Fruit fly (Drosophila melanogaster) whole organism, embryonic: ENCODE results near the gene Bcs1.

ENCODE experiments used
- Ada2b ChIP-seq: fragments of 200-800 bp; sonication (Bioruptor generic); IDR thresholded peaks from 2 replicates; pipeline ENCODE4 v1.3.6; 2022; ENCODE audit warnings: missing biosample characterization, missing genetic modification characterization
- Atf-2 ChIP-seq: fragments of 200-800 bp; sonication (Bioruptor generic); optimal IDR thresholded peaks from 2 replicates; lab custom pipeline; 2016; ENCODE audit warnings: missing biosample characterization, missing genetic modification characterization
- B-H1 ChIP-seq: fragments of 200-800 bp; sonication (Bioruptor generic); IDR thresholded peaks from 3 replicates; pipeline ENCODE4 v1.3.6; 2022; ENCODE audit warnings: missing biosample characterization, missing genetic modification characterization
- B-H2 ChIP-seq: fragments of 200-800 bp; sonication (Bioruptor generic); optimal IDR thresholded peaks from 2 replicates; lab custom pipeline; 2018; ENCODE audit warnings: missing biosample characterization, mild to moderate bottlenecking, missing genetic modification characterization
- BEAF-32 ChIP-seq: fragments of 200-800 bp; sonication (Bioruptor generic); optimal IDR thresholded peaks from 3 replicates; lab custom pipeline; 2017; ENCODE audit warnings: missing biosample characterization, missing genetic modification characterization, mild to moderate bottlenecking, moderate library complexity, missing genetic modification reagents
- Bgb ChIP-seq: fragments of 200-800 bp; sonication (Bioruptor generic); IDR thresholded peaks from 2 replicates; pipeline ENCODE4 v1.3.6; 2022; ENCODE audit warnings: missing biosample characterization, missing genetic modification characterization; ENCODE audit not compliant: partially characterized antibody
- Bteb2 ChIP-seq: fragments of 200-800 bp; sonication (Bioruptor generic); optimal IDR thresholded peaks from 2 replicates; lab custom pipeline; 2016; ENCODE audit warnings: missing biosample characterization, missing genetic modification characterization
- CG10147 ChIP-seq: fragments of 200-800 bp; sonication (Bioruptor generic); optimal IDR thresholded peaks from 2 replicates; lab custom pipeline; 2019; ENCODE audit warnings: missing biosample characterization, mild to moderate bottlenecking, missing genetic modification characterization, moderate library complexity
- CG15479 ChIP-seq: fragments of 200-800 bp; sonication (Bioruptor generic); optimal IDR thresholded peaks from 3 replicates; lab custom pipeline; 2019; ENCODE audit warnings: missing biosample characterization, mild to moderate bottlenecking, missing genetic modification characterization, moderate library complexity
- CG15514 ChIP-seq: fragments of 200-800 bp; sonication (Bioruptor generic); optimal IDR thresholded peaks from 3 replicates; lab custom pipeline; 2017; ENCODE audit warnings: missing biosample characterization, missing genetic modification characterization, mild to moderate bottlenecking, moderate library complexity, missing genetic modification reagents
- CG16813 ChIP-seq: fragments of 200-800 bp; sonication (Bioruptor generic); IDR thresholded peaks from 3 replicates; pipeline ENCODE4 v1.3.6; 2022; ENCODE audit warnings: missing biosample characterization, missing genetic modification characterization; ENCODE audit not compliant: partially characterized antibody
- CG2116 ChIP-seq: fragments of 200-800 bp; sonication (Bioruptor generic); optimal IDR thresholded peaks from 3 replicates; lab custom pipeline; 2018; ENCODE audit warnings: missing biosample characterization, mild to moderate bottlenecking, missing genetic modification characterization
- CG30020 ChIP-seq: fragments of 200-800 bp; optimal IDR thresholded peaks from 2 replicates; lab custom pipeline; 2019; ENCODE audit warnings: missing biosample characterization, mild to moderate bottlenecking, missing genetic modification characterization, moderate library complexity
- CG30431 ChIP-seq: fragments of 200-800 bp; sonication (Bioruptor generic); optimal IDR thresholded peaks from 2 replicates; lab custom pipeline; 2017; ENCODE audit warnings: missing biosample characterization, missing genetic modification characterization
- CG3163 ChIP-seq: fragments of 200-800 bp; sonication (Bioruptor generic); optimal IDR thresholded peaks from 3 replicates; lab custom pipeline; 2016; ENCODE audit warnings: missing biosample characterization, missing genetic modification characterization
- CG4617 ChIP-seq: fragments of 200-800 bp; sonication (Bioruptor generic); optimal IDR thresholded peaks from 3 replicates; lab custom pipeline; 2016; ENCODE audit warnings: missing biosample characterization, missing genetic modification characterization, borderline replicate concordance
- CG6683 ChIP-seq: fragments of 200-800 bp; sonication (Bioruptor generic); optimal IDR thresholded peaks from 2 replicates; lab custom pipeline; 2017; ENCODE audit warnings: missing biosample characterization, mild to moderate bottlenecking, missing genetic modification characterization, missing genetic modification reagents
- CG7372 ChIP-seq: fragments of 200-800 bp; sonication (Bioruptor generic); IDR thresholded peaks from 2 replicates; pipeline ENCODE4 v1.3.6; 2022; ENCODE audit warnings: missing biosample characterization, missing genetic modification characterization
- CG9727 ChIP-seq: fragments of 200-800 bp; sonication (Bioruptor generic); optimal IDR thresholded peaks from 3 replicates; lab custom pipeline; 2017; ENCODE audit warnings: missing biosample characterization, mild to moderate bottlenecking, missing genetic modification characterization
- CG9797 ChIP-seq: fragments of 200-800 bp; sonication (Bioruptor generic); optimal IDR thresholded peaks from 3 replicates; lab custom pipeline; 2018; ENCODE audit warnings: missing biosample characterization, mild to moderate bottlenecking, missing genetic modification characterization
- Dbx ChIP-seq: fragments of 200-800 bp; sonication (Bioruptor generic); IDR thresholded peaks from 3 replicates; pipeline ENCODE4 v1.3.6; 2022; ENCODE audit warnings: missing biosample characterization, missing genetic modification characterization
- Dll ChIP-seq: fragments of 200-800 bp; sonication (Bioruptor generic); IDR thresholded peaks from 4 replicates; pipeline ENCODE4 v1.3.6; 2022; ENCODE audit warnings: missing biosample characterization, missing genetic modification characterization; ENCODE audit not compliant: partially characterized antibody
- E2f2 ChIP-seq: fragments of 200-800 bp; sonication (Bioruptor generic); IDR thresholded peaks from 2 replicates; pipeline ENCODE4 v1.3.6; 2022; ENCODE audit warnings: missing biosample characterization, missing genetic modification characterization
- Lpt ChIP-seq: fragments of >200 bp; optimal IDR thresholded peaks from 2 replicates; lab custom pipeline; 2018; ENCODE audit warnings: missing biosample characterization, missing genetic modification characterization
- MBD-R2 ChIP-seq: fragments of 200-800 bp; sonication (Bioruptor generic); IDR thresholded peaks from 2 replicates; pipeline ENCODE4 v1.3.6; 2022; ENCODE audit warnings: missing biosample characterization, missing genetic modification characterization
- MESR4 ChIP-seq: fragments of 200-800 bp; sonication (Bioruptor generic); optimal IDR thresholded peaks from 2 replicates; lab custom pipeline; 2018; ENCODE audit warnings: missing biosample characterization, mild to moderate bottlenecking, missing genetic modification characterization, moderate library complexity
- Myb ChIP-seq: fragments of 200-800 bp; sonication (Bioruptor generic); optimal IDR thresholded peaks from 2 replicates; lab custom pipeline; 2016; ENCODE audit warnings: missing biosample characterization, missing genetic modification characterization
- Nf-YA ChIP-seq: fragments of 200-800 bp; sonication (Bioruptor generic); IDR thresholded peaks from 2 replicates; pipeline ENCODE4 v1.3.6; 2022; ENCODE audit warnings: missing biosample characterization, missing genetic modification characterization
- YL-1 ChIP-seq: fragments of 200-800 bp; sonication (Bioruptor generic); optimal IDR thresholded peaks from 3 replicates; lab custom pipeline; 2017; ENCODE audit warnings: missing biosample characterization, mild to moderate bottlenecking, missing genetic modification characterization
- ap ChIP-seq: fragments of 200-800 bp; sonication (Bioruptor generic); IDR thresholded peaks from 2 replicates; pipeline ENCODE4 v1.3.6; 2022; ENCODE audit warnings: missing biosample characterization, missing genetic modification characterization
- bbx ChIP-seq: fragments of 200-800 bp; sonication (Bioruptor generic); IDR thresholded peaks from 2 replicates; pipeline ENCODE4 v1.3.6; 2022; ENCODE audit warnings: missing biosample characterization, missing genetic modification characterization; ENCODE audit not compliant: partially characterized antibody
- ci ChIP-seq: fragments of 200-800 bp; sonication (Bioruptor generic); IDR thresholded peaks from 3 replicates; pipeline ENCODE4 v1.3.6; 2022; ENCODE audit warnings: missing biosample characterization, missing genetic modification characterization
- crp ChIP-seq, 2 experiments: fragments of 200-800 bp; sonication (Bioruptor generic); optimal IDR thresholded peaks; 2 replicates in 1 of 2; 3 replicates in 1 of 2; lab custom pipeline; 2017; ENCODE audit warnings: missing biosample characterization in 2 of 2, missing genetic modification characterization in 2 of 2, mild to moderate bottlenecking in 1 of 2, moderate library complexity in 1 of 2
- ewg ChIP-seq: fragments of 200-800 bp; sonication (Bioruptor generic); optimal IDR thresholded peaks from 3 replicates; lab custom pipeline; 2017; ENCODE audit warnings: mild to moderate bottlenecking, missing biosample characterization, missing genetic modification reagents, missing genetic modification characterization
- fd102C ChIP-seq: fragments of 200-800 bp; sonication (Bioruptor generic); optimal IDR thresholded peaks from 2 replicates; lab custom pipeline; 2018; ENCODE audit warnings: missing biosample characterization, mild to moderate bottlenecking, missing genetic modification characterization, moderate library complexity
- gfzf ChIP-seq: fragments of 200-800 bp; sonication (Bioruptor generic); optimal IDR thresholded peaks from 2 replicates; lab custom pipeline; 2016; ENCODE audit warnings: missing biosample characterization, mild to moderate bottlenecking, missing genetic modification characterization, moderate library complexity
- inv ChIP-seq: fragments of 200-800 bp; sonication (Bioruptor generic); IDR thresholded peaks from 2 replicates; pipeline ENCODE4 v1.3.6; 2022; ENCODE audit warnings: missing biosample characterization, missing genetic modification characterization; ENCODE audit not compliant: partially characterized antibody
- kay ChIP-seq: fragments of 200-800 bp; sonication (Bioruptor generic); optimal IDR thresholded peaks from 2 replicates; lab custom pipeline; 2016; ENCODE audit warnings: missing biosample characterization, missing genetic modification characterization
- kni ChIP-seq: fragments of 200-800 bp; sonication (Bioruptor generic); optimal IDR thresholded peaks from 3 replicates; lab custom pipeline; 2017; ENCODE audit warnings: mild to moderate bottlenecking, missing biosample characterization, missing genetic modification reagents, missing genetic modification characterization
- mam ChIP-seq: fragments of 200-800 bp; sonication (Bioruptor generic); optimal IDR thresholded peaks from 3 replicates; lab custom pipeline; 2016; ENCODE audit warnings: missing biosample characterization, missing genetic modification characterization
- oc ChIP-seq: fragments of 200-800 bp; sonication (Bioruptor generic); optimal IDR thresholded peaks from 2 replicates; lab custom pipeline; 2018; ENCODE audit warnings: missing biosample characterization, mild to moderate bottlenecking, missing genetic modification characterization, moderate library complexity
- pzg ChIP-seq: fragments of 200-800 bp; sonication (Bioruptor generic); optimal IDR thresholded peaks from 3 replicates; lab custom pipeline; 2018; ENCODE audit warnings: missing biosample characterization, mild to moderate bottlenecking, missing genetic modification characterization, moderate library complexity
- seq ChIP-seq: fragments of 200-800 bp; sonication (Bioruptor generic); IDR thresholded peaks from 2 replicates; pipeline ENCODE4 v1.3.6; 2022; ENCODE audit warnings: missing biosample characterization, missing genetic modification characterization
- stwl ChIP-seq: fragments of 200-800 bp; sonication (Bioruptor generic); optimal IDR thresholded peaks from 3 replicates; lab custom pipeline; 2018; ENCODE audit warnings: missing biosample characterization, mild to moderate bottlenecking, missing genetic modification characterization, moderate library complexity
- tll ChIP-seq, 2 experiments: fragments of 200-800 bp in 1 of 2; fragments of >200 bp in 1 of 2; sonication (Bioruptor generic) in 1 of 2; optimal IDR thresholded peaks; 2 replicates each; lab custom pipeline; 2017 to 2019; ENCODE audit warnings: missing biosample characterization in 2 of 2, missing genetic modification characterization in 2 of 2, mild to moderate bottlenecking in 1 of 2, moderate library complexity in 1 of 2
- tx ChIP-seq: fragments of 200-800 bp; sonication (Bioruptor generic); optimal IDR thresholded peaks from 2 replicates; lab custom pipeline; 2016; ENCODE audit warnings: missing biosample characterization, missing genetic modification characterization
- wek ChIP-seq: fragments of 200-800 bp; sonication (Bioruptor generic); optimal IDR thresholded peaks from 3 replicates; lab custom pipeline; 2018; ENCODE audit warnings: missing biosample characterization, mild to moderate bottlenecking, missing genetic modification characterization, moderate library complexity
- zen2 ChIP-seq: fragments of 200-800 bp; sonication (Bioruptor generic); IDR thresholded peaks from 3 replicates; pipeline ENCODE4 v1.3.6; 2022; ENCODE audit warnings: missing biosample characterization, missing genetic modification characterization; ENCODE audit not compliant: partially characterized antibody

Bcs1 gene

DNA sequence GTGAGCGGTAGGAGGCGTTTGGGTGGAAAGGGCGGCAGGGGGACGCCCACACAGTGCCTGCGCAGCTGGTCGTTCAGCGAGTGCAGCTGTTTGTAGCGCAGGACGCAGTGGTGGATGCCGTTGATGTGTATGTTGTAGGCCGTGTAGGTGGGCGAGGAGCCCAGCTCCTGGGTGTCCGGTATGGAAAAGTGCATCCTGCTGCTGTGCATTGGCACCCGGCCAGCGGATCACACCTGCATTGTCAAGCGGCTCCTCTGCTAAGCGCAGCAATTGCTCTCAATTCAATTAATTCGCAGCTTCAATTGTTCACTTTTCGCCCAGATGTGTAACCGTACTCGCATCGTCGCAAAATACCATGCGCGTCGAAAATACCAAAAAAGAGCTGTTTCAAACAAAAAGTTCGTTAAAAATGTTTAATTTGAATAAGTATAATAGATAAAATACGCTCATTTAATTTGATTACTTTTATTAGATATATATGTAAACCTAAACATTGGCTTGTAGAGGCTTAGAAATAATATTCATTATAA, 15.8 kb upstream of the Bcs1 start, which contains the start of gene Snx17:
Gene Snx17, minus strand, starts transcription at position 329 of the 530 bp plus-strand sequence.
- no peak for TF ChIP-seq CG7372
- TF ChIP-seq CG15514 (GFP tag; lab: Kevin White, UChicago) = no peak
- TF ChIP-seq CG4617 = peak; percentile 69
- TF ChIP-seq MBD-R2 (GFP tag; lab: Robert Waterston, UW) = peak; percentile 52; the same call in 1 of the 2 replicates
- no peak for TF ChIP-seq B-H1 (GFP tag; lab: Robert Waterston, UW)
- TF ChIP-seq kay (GFP tag; lab: Kevin White, UChicago) = no peak
- TF ChIP-seq CG2116 (GFP tag; lab: Kevin White, UChicago) = no peak
- peak in 1 of 2 experiments; percentile 31 for TF ChIP-seq crp (GFP tag; optimal IDR thresholded peaks at IDR 0.05; lab: Kevin White, UChicago)
- no peak for TF ChIP-seq Ada2b (GFP tag; lab: Robert Waterston, UW)
- no peak for TF ChIP-seq CG9727 (GFP tag; lab: Kevin White, UChicago)
- no peak for TF ChIP-seq Atf-2 (GFP tag; lab: Kevin White, UChicago)
- TF ChIP-seq B-H2 = no peak
- no peak for TF ChIP-seq mam (GFP tag; lab: Kevin White, UChicago)
- TF ChIP-seq wek = peak; percentile 26
- no peak for TF ChIP-seq Nf-YA
- TF ChIP-seq CG6683 (GFP tag; lab: Kevin White, UChicago) = no peak
- peak; percentile 12 for TF ChIP-seq ewg (GFP tag; lab: Kevin White, UChicago)
- no peak for TF ChIP-seq Lpt (GFP tag; lab: Kevin White, UChicago)
- TF ChIP-seq CG30020 = peak; percentile 19
- no peak for TF ChIP-seq CG10147 (GFP tag; lab: Kevin White, UChicago)
- 0 out of 3 replicates have a peak, but pooled peaks have one; percentile 21 for TF ChIP-seq ci (GFP tag; lab: Robert Waterston, UW)
- 0 out of 2 replicates have a peak, but pooled peaks have one; percentile 8 for TF ChIP-seq Bgb (GFP tag; lab: Robert Waterston, UW)
- TF ChIP-seq Dbx (GFP tag; lab: Robert Waterston, UW) = peak; percentile 29; the same call in 1 of the 3 replicates
- peak; percentile 68 for TF ChIP-seq Myb
- no peak for TF ChIP-seq CG30431 (GFP tag; lab: Kevin White, UChicago)
- peak; percentile 1 for TF ChIP-seq stwl (tag; lab: Kevin White, UChicago)
- no peak for TF ChIP-seq oc (tag; lab: Kevin White, UChicago)
- TF ChIP-seq pzg = peak; percentile 43
- TF ChIP-seq ap = no peak
- peak; percentile 52; the same call in 1 of the 4 replicates for TF ChIP-seq Dll (GFP tag; lab: Robert Waterston, UW)
- no peak for TF ChIP-seq seq (GFP tag; lab: Robert Waterston, UW)
- TF ChIP-seq YL-1 (GFP tag; lab: Kevin White, UChicago) = peak; percentile 12
- no peak for TF ChIP-seq Bteb2 (GFP tag; lab: Kevin White, UChicago)
- 0 out of 3 replicates have a peak, but pooled peaks have one; percentile 22 for TF ChIP-seq CG16813 (GFP tag; lab: Robert Waterston, UW)
- peak; percentile 3 for TF ChIP-seq BEAF-32 (GFP tag; lab: Kevin White, UChicago)
- TF ChIP-seq inv (GFP tag; lab: Robert Waterston, UW) = no peak
- TF ChIP-seq CG9797 (GFP tag; lab: Kevin White, UChicago) = peak; percentile 66
- no peak for TF ChIP-seq zen2 (GFP tag; lab: Robert Waterston, UW)
- TF ChIP-seq CG3163 (GFP tag; lab: Kevin White, UChicago) = no peak
- TF ChIP-seq kni (GFP tag; lab: Kevin White, UChicago) = no peak
- TF ChIP-seq gfzf (GFP tag; lab: Kevin White, UChicago) = peak; percentile 68
- TF ChIP-seq CG15479 (GFP tag; lab: Kevin White, UChicago) = no peak
- TF ChIP-seq bbx (GFP tag; lab: Robert Waterston, UW) = peak; percentile 24; the same call in 1 of the 2 replicates
- no peak for TF ChIP-seq fd102C
- TF ChIP-seq MESR4 (GFP tag; lab: Kevin White, UChicago) = peak; percentile 67
- TF ChIP-seq tll (GFP tag; optimal IDR thresholded peaks at IDR 0.05; lab: Kevin White, UChicago) = no peak
- peak; percentile 32; the same call in 1 of the 2 replicates for TF ChIP-seq E2f2 (GFP tag; lab: Robert Waterston, UW)
- no peak for TF ChIP-seq tx (GFP tag; lab: Kevin White, UChicago)
